Worm (Caenorhabditis elegans): ENCODE measurements around the gene kin-36.
"Not testable (repeated sequence)": the region's sequence is repeated elsewhere in the genome, so short reads cannot be mapped to it uniquely, and the experiment has no call there.

- not testable (repeated sequence) for TF ChIP-seq lin-39 (tag; optimal IDR thresholded peaks at IDR 0.05); nhr-6 (tag; optimal IDR thresholded peaks at IDR 0.05); ama-1 (optimal IDR thresholded peaks at IDR 0.05); ceh-82 (tag; optimal IDR thresholded peaks at IDR 0.05); nhr-77 (tag; optimal IDR thresholded peaks at IDR 0.05); Y55F3AM.14 (GFP tag; optimal IDR thresholded peaks at IDR 0.05); lsy-2 (tag; optimal IDR thresholded peaks at IDR 0.05); sma-3 (GFP tag; optimal IDR thresholded peaks at IDR 0.05); fos-1 (tag; optimal IDR thresholded peaks at IDR 0.05); R02D3.7 (tag; optimal IDR thresholded peaks at IDR 0.05); nhr-23 (tag; optimal IDR thresholded peaks at IDR 0.05); unc-62 (GFP tag; optimal IDR thresholded peaks at IDR 0.05); elt-3 (tag; optimal IDR thresholded peaks at IDR 0.05); egl-27 (tag; optimal IDR thresholded peaks at IDR 0.05)
Measured at ce11 chrIV:4715785-4716184, 37.0 kb downstream of the kin-36 start, which contains the start of gene miro-1.

Data from whole organism, L2 larva.